Worm (Caenorhabditis elegans): ENCODE results near the gene amph-1.
"Not testable (repeated sequence)": the region's sequence is repeated elsewhere in the genome, so short reads cannot be mapped to it uniquely, and the experiment has no call there.

The amph-1 gene

ce11 chrIV:9647789-9648361 is at the start of gene amph-1:
Gene amph-1 (minus strand): TSS chrIV:9647873.
- no peak for TF ChIP-seq unc-62 (GFP tag; optimal IDR thresholded peaks at IDR 0.05)

DNA sequence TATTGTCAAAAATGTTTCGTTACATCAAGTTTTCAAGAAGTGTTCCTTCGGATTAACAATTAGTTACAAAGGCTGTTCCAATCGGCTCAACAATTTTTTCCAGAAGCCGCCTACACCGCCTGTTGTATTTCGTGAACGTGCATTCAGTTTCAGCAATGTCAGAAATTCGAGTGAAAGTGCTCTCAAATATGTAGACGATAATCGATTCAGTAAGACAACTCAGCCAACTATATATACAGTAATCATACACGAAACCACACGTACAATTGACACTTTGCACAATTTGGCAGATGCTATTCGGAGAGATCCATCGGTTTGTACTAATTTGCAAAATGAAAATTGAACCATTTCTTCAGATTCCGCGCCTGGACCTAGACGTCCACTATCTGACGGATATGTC is 48.8 kb upstream of the amph-1 start:
- TF ChIP-seq unc-62 (GFP tag; optimal IDR thresholded peaks at IDR 0.05) = no peak

DNA sequence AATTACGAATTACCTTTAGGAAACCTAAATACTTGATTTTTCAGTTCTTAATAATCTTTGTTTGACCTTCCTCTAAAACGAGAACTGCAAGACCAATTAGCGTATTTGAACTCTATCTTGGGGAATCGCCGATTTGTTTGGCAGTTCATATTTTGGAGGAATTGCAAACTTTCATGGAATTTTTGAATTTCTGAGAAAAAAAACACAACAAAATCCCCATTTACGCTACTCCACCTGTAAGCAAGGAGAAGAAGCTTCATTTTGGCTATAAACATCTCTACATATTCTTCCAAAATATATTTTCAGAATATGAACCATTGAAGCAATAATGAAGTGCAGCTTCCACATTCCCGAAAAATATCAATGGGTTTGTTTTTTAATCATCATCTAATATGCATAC is 45.2 kb upstream of the amph-1 start, which contains the start of gene twk-9:
Gene twk-9 (plus strand): TSS at position 301 of the 400 bp plus-strand sequence.
- TF ChIP-seq unc-62 (GFP tag; optimal IDR thresholded peaks at IDR 0.05) = no peak

- no peak for TF ChIP-seq unc-62 (GFP tag; optimal IDR thresholded peaks at IDR 0.05)
Measured at ce11 chrIV:9690644-9691043, 43.0 kb upstream of the amph-1 start, which contains the start of gene sdz-36. Gene sdz-36 (plus strand): TSS chrIV:9690944.

DNA sequence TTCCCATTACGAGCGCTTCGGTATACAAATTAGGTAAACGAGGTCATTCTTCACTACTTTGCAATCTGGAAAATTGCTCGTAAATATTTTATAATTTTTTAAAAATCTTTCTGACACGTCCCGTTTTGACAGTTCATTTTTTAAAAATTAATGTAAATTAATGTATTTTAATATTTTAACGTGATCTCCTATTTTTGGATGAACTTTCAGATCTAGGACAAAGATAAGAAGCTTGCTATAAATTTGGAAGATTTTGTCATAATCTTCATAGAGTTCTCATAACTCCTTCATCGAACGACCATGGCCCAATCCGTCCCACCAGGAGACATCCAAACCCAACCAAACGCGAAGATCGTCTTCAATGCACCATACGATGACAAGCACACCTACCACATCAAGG is 41.0 kb upstream of the amph-1 start, which contains the start of gene msp-76:
Gene msp-76 (plus strand): TSS at position 301 of the 400 bp plus-strand sequence.
- not testable (repeated sequence) for TF ChIP-seq unc-62 (GFP tag; optimal IDR thresholded peaks at IDR 0.05)

ce11 chrIV:9683433-9683832 is 35.8 kb upstream of the amph-1 start, which contains the start of the genes htas-1 and ZK1251.3:
Gene htas-1 (minus strand): TSS chrIV:9683533.
Gene ZK1251.3 (plus strand): TSS chrIV:9683658.
- no peak for TF ChIP-seq unc-62 (GFP tag; optimal IDR thresholded peaks at IDR 0.05)

ce11 chrIV:9682514-9682913 is 34.8 kb upstream of the amph-1 start, which contains the start of gene ins-7:
Gene ins-7 (minus strand): TSS chrIV:9682845.
- TF ChIP-seq unc-62 (GFP tag; optimal IDR thresholded peaks at IDR 0.05) = no peak

- TF ChIP-seq unc-62 (GFP tag; optimal IDR thresholded peaks at IDR 0.05) = no peak
Measured at ce11 chrIV:9680841-9681240, 33.2 kb upstream of the amph-1 start, which contains the start of gene ins-8. Gene ins-8 (minus strand): TSS chrIV:9680941.

ce11 chrIV:9679296-9679695 is 31.6 kb upstream of the amph-1 start:
- no peak for TF ChIP-seq unc-62 (GFP tag; optimal IDR thresholded peaks at IDR 0.05)

DNA sequence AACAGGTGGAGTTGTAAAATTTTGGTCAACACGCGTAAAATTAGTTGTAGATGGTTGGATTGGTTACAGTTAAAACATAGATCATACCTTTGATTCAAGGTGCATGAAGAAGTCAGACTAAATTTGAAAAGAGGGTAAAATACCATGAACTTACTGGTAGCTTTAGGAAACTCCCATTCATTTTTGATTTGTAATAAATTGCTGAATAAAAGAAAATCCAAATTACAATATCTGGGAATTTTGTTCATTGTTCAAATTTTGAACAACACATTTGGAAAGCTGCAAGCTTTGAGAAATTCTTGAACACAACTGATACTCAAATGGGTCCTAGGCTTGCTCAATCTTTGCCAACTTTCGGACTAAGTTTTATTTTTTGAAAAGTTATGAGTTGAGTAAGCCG is 30.3 kb upstream of the amph-1 start:
- TF ChIP-seq unc-62 (GFP tag; optimal IDR thresholded peaks at IDR 0.05) = no peak

ce11 chrIV:9677226-9677992 is 29.7 kb upstream of the amph-1 start:
- TF ChIP-seq unc-62 (GFP tag; optimal IDR thresholded peaks at IDR 0.05) = no peak

DNA sequence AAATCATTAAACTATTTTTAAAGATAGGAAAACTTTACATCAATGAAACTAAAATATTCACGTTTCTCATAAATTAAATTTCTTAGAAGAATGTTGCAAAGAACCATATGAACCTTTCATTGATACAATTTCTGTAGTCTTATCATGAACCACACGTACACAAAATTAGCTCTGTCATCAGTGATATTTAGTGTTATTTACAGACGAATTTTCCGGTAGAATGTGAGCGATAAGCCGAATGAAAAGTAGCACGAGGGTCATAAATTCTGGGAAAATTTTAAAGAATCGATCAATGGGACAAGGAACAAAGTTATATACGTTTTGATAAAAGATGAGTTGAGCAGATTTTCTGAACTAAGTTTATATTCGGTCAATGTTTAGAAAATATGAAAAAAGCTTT is 28.9 kb upstream of the amph-1 start:
- TF ChIP-seq unc-62 (GFP tag; optimal IDR thresholded peaks at IDR 0.05) = no peak

DNA sequence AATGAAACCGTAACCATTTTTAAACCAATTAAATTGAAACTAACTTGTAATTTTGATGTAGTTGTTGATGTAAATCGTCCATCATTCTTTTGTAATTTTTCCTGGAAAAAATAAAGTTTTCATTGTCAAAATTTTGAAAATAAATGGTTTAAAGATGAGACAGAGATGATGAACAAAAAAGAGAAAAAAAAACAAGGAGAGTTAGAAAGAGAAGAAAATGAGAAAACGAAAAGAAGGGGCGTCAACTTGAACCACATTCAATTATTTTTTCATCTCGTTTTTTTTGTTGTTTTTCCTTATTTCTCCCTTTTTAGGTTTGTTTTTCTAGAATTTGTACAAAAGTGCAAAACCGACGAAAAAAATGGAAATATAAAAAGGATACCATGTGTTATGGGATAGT is 27.9 kb upstream of the amph-1 start, which contains the start of gene nhr-34:
Gene nhr-34 (minus strand): TSS at position 101 of the 400 bp plus-strand sequence.
- TF ChIP-seq unc-62 (GFP tag; optimal IDR thresholded peaks at IDR 0.05) = no peak

DNA sequence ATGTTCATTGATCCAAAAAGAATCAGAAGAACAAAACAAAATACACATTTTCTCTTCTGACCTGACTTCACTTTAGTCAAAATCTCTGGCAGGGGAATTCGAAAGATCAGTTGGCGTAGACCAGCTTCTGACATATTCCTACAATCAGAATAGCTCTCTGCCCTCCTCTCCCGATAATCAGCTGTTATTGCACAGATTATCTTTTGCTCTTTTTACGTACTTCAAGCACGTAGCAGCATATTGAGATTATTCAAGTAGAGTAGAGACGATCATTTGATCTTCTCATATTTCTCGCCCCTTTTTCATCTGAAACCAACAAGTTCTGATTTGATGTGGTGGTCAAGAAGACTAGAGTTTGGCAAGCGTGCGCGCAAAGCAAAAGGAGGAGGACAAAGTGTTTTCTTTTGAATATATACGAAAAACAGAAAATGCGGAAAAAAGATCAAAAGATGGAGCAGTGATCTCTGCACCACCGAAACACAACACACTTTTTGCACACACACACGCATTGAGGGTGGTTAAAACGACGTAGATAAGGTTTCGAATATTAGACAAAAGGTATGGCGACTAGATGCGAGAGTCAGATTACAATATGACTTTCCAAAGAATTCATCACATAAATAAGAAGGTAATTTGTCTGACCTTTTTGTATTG is 26.1 kb upstream of the amph-1 start:
- no peak for TF ChIP-seq unc-62 (GFP tag; optimal IDR thresholded peaks at IDR 0.05)

DNA sequence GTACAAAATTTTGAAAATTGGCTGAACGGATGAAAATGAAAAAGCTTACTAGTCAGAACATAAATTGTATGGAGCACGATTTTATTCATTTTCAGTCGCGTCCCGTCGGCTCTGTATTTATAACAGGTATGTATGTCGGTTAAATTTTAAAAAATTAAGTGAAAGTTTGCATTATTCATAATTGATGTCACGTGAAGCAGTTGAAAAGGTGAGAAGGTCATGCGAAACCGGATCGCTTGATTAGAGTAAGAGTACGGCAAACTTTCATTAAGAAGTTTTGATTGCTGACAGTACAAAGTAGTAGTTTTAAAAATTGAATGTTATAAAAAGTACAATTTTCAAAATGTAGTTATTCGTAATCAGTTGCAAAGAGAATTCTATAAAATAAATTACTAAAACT is 25.5 kb upstream of the amph-1 start:
- TF ChIP-seq unc-62 (GFP tag; optimal IDR thresholded peaks at IDR 0.05) = no peak

DNA sequence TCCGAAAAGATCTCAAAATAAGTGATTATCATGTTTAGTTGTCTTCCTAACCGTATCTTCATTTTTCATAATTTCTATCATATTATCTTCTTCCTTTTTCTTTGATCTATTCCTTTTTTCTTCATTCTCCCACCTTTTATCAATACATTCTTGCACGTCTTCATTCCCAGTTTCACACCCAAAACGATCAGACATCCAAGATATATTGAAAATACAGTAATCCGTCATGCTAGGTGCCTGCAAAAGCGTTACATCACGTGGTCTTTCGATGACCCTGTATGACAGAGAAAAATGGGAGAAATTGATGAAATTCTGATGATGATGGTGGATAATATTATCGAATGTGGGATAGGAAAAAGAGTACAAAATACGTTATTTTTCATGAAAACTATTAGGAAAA is 24.8 kb upstream of the amph-1 start:
- TF ChIP-seq unc-62 (GFP tag; optimal IDR thresholded peaks at IDR 0.05) = no peak

Measured in whole organism, dauer.